Fruit fly (Drosophila melanogaster) S2 (cell line): ENCODE measurements around the gene grn.
A peak's percentile ranks its signal among the peaks of the same experiment; 100 is the strongest.

Experiments used
- CG8478 ChIP-seq: fragments of >200 bp; optimal IDR thresholded peaks from 2 replicates; lab custom pipeline; 2018
- CTCF ChIP-seq, 2 experiments: fragments of >200 bp; optimal IDR thresholded peaks; 2 replicates each; lab custom pipeline; 2018

grn gene

DNA sequence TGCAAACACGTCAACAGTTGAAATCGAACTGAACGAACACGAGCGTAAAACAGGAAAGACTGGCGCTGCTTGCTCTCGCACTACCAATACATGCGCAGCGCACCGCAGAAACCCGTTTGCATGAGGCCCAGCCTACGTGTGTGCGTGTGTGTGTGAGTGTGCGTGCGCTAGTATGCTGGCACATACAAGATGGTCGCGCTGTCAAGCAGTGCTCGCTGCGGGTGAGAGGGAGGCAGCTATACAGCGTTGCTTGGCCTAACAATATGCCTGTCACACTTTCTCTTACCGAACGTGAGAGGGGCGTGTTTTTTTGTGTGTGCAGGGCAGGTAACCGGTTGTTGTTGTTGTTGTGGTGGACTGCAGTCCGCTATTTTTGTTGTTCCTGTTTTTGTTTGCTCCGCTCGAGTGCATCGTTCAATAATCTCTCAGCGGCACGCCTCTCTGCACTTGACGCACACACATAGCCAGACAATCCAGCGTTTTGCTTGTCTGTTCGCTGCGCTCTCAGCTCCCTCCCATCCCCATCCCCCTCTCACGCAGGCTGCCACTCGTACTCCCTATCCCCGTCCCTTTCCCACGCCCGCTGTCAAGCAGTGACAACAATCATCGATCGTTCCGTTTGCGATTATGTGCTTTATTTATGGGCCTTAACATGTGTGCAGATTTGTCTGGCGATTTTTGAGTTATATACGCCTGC is at the start of gene grn:
Gene grn (minus strand): TSS at position 33 of the 697 bp plus-strand sequence.
- TF ChIP-seq CG8478 (lab: Kevin White, UChicago) (peak; percentile 12), CTCF (optimal IDR thresholded peaks at IDR 0.05; lab: Kevin White, UChicago) (peak; percentile 20 to 65)

DNA sequence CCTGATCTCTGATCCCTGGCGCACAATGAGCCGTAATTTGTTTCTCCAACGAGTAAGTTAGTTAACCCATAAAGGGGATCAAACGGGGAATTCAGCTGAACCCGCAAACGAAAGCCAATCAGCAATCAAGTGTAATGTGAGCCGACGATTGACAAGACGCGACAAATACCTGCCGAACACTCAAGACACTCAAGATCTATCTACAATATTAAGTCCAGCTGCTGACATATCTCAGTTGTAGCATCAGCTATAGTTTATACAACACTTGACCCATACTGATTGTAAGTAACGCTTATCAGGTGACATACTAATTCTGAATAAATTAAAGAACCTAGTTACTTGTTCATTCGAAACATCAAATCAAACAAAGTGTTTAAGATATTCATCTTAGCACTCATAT is 46.1 kb upstream of the grn start:
- no peak for TF ChIP-seq CTCF (optimal IDR thresholded peaks at IDR 0.05; lab: Kevin White, UChicago)
- TF ChIP-seq CG8478 (lab: Kevin White, UChicago), result no peak

DNA sequence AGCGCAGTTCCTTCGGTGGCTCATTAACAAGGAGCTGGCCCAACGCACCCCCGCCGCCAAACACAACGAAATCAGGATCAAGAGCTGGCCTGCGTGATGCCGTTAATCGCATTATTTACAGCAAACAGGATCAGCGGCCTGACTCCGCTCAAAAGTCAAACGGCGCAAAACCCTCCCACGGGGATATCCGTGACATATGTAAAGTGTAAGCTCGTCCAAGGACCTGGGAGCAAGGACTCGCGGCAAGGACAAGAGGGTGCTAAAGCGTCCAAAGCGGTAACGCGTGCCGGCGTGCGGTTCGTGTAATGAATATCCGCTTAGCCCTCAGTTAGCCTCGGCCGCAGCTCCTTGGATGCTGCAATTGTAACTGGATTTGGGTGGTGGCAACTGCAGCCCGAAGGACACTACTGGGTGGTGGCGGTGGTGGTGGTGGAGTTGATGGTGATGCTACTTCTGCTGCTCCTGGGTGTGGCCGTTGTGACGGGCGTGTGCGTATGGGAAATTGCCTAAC is 44.3 kb upstream of the grn start:
- TF ChIP-seq CTCF (optimal IDR thresholded peaks at IDR 0.05; lab: Kevin White, UChicago) (no peak), CG8478 (lab: Kevin White, UChicago) (no peak)

DNA sequence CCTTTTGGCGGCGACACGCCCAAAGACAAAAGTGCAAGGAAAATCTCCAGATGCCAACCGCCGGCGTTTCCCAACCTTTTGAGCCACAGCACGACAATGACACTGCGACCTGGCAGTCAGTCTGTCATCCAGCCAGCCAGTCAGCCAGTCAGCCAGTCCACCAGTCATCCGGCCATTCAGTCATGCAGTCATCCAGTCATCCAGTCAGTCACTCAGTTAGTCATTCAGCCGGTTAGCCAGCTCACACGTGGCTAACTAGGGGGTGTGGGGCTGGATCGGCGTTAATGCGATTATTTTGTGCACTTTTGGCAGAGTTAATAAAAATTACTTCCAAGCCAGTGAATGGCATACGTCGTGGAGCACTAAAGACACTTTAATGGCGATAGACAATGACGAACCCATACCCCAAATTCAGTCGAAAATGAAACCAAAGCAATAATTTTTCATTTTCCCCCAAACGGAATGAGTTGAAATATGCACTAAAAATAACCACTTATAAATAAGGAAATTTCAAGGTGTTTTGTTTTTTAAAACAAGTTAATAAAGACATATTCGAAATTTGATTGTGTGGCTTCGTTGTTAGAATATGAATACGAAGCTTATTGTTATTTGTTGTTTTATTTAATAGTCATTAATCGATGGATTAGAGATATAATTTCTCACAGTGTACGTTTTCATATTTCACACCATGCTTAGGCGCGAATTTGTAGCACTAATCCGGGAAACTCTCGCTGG is 43.6 kb upstream of the grn start:
- TF ChIP-seq CTCF (optimal IDR thresholded peaks at IDR 0.05; lab: Kevin White, UChicago) (no peak), CG8478 (lab: Kevin White, UChicago) (no peak)

DNA sequence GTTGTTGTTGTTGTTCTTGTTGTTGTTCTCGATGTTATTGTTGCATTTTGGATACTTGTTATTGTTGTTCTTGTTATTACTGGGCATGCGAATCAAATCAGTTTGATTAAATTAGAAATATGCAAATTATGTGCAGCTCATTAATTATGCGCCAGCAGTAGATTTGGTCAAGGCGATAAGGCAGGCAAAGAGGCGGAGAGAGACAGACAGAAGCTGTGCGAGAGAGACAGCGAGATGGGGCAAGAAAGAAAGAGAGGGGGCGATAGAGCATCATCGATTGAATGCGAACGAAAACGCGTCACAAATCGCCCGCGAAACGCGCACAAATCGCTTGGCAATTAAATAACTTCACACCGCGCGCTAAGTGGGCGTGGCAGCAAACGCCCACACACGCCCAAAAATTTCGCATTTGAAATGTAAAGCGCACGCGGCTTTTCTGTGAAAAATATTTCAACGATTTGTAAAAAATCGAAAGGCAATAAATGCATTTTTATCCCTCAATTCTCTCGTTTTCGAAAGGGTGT is 41.9 kb upstream of the grn start:
- TF ChIP-seq CTCF (optimal IDR thresholded peaks at IDR 0.05; lab: Kevin White, UChicago) (no peak), CG8478 (lab: Kevin White, UChicago) (no peak)

DNA sequence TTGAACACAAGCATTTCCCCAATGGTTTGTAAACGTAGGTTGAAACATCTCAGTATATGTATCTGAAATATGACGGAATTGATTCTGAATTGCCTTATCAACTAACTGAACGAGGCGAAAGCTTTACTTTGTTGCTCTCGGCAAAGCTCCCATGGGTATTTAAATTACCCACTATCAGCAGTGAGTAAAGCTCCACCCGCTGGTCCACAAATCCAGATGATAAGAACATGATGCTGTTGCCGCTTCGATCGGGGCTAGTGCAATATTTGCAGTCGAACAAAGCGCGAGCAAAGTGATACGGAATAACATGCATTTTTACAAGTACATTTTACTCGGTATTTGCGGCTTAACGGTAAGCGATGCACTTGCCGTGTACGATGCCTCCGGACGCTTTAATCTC is 38.6 kb upstream of the grn start, which contains the start of gene CG18249:
Gene CG18249 (plus strand): TSS at position 256 of the 400 bp plus-strand sequence.
- TF ChIP-seq CTCF (optimal IDR thresholded peaks at IDR 0.05; lab: Kevin White, UChicago), result no peak
- TF ChIP-seq CG8478 (lab: Kevin White, UChicago), result no peak

DNA sequence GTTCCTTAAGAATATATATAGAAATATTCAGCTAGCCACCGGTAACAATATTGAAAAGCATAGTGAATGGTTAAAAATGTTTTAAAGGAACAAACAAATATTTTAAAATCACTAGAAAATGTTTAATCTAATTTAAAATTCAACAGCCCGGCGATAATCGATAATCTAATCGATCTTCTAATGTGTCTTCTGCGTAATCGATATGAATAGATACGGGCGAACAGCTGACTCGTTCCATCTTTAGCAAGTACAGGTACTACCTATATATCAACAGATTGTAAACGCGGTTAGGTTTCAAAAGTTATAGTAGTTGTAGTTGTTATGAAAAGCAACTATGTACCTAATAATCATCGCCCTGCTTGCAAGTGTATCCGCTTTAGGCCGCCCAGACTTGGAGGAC is 36.5 kb upstream of the grn start, which contains the start of gene CG7800:
Gene CG7800 (plus strand): TSS at position 231 of the 400 bp plus-strand sequence.
- TF ChIP-seq CG8478 (lab: Kevin White, UChicago) (no peak), CTCF (optimal IDR thresholded peaks at IDR 0.05; lab: Kevin White, UChicago) (no peak)

DNA sequence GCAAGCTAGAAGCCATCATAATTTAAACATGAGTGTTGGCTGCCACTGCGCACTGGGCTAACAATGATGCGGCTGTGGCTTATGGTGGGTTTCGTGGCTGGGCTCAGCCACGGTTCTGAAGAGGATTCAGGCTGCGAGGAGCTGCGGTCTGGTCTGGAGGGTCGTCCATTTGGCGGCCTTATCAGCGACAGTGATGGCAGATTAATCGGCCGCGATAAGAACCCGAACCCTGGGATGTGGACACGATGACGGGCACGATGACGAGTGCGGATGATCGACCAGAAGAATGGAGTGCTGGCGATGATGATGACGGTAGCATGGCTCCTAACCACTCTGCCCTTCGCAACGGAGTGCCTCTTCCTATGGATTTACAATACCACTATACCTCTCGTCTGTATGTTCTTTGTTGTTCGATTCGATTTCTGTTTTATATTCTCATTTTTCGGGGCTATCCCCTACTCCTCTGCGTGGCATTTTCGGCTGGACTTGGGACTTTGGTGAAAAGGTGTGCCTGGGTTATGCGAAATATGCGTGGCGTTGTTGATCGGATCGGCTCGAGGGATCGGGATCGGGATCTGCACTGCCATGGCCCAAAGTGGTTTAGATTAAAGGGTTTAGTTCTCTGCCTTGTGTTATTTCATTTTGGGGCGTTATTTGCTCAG is 34.4 kb upstream of the grn start:
- TF ChIP-seq CG8478 (lab: Kevin White, UChicago), result no peak
- no peak for TF ChIP-seq CTCF (optimal IDR thresholded peaks at IDR 0.05; lab: Kevin White, UChicago)

DNA sequence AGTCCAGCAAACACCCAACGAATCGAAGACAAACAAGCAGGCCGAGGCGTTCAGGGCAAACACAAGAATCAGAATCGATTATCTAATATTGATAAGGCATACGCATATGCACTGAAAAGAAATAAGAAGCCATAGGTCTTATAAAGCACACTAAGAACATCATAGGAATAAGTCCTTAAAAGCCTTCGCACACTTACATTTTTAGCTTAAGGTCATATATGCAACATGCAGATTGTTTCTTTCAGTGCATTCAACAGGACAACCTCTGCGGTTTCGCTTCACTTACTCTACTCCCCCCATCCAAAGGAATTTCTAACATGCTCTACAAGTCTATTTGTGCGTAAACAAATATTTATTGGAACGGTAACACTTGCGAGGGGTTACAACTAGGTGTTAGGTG is 31.4 kb upstream of the grn start:
- TF ChIP-seq CG8478 (lab: Kevin White, UChicago) (no peak), CTCF (optimal IDR thresholded peaks at IDR 0.05; lab: Kevin White, UChicago) (no peak)

DNA sequence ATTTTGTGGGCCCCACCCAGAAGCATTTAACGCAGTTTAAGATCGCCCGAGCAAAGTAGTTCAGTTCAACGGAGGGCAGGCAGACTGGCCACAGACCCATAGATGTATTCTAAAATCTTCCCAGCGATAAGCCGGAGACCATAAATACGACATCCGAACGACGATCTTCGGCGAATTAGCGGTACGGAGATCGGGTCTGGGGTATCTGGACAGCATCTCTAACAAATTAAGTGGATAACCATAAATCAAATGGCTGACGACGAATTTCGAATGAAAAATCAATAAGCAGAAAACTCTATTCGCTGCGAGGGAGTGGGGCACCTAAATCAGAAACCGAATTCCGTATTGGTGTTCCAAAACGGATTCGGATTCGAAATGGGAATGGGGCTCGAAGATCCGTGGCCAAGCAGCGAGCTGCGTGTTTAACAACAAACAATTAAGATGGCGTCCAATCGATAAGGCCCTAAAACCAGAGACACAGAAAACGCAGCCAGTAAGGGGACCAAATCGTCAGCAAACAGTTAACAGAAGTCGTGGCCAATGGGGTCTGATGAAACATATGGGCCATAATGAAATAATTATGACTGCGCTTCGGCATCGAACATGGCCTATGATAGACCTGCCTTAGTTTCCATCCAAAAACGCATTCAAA is 29.7 kb upstream of the grn start:
- TF ChIP-seq CG8478 (lab: Kevin White, UChicago) (no peak), CTCF (optimal IDR thresholded peaks at IDR 0.05; lab: Kevin White, UChicago) (no peak)

DNA sequence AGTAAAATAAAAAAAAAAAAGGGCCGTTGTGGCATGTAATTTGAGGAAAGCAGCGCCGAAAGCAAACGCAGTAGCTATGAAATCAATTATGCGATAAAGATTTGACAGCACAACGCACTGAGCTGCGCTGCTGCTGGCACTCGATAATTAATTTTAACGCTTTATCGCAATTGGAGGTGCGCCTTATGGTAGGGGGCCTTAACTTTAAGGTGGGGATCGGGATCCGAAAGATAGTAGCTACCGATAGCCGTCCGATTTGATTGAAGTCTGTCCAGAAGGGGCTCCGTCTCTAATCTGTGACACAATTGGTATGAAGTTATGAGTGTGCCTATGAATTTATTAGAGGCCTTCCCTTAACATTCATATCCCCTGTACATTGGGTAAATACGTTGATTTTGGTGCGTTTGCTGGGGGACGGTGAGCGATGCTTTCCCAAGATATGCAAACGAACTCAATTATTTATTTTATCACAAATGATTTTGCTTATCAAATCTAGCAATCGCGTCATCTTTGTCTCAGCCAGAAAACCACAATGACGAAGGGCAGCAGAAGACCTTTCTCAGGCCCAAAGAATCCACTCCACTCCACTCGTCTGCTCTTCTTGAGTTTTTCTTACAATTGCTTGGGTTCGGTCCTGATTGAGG is 27.3 kb upstream of the grn start:
- no peak for TF ChIP-seq CG8478 (lab: Kevin White, UChicago)
- no peak for TF ChIP-seq CTCF (optimal IDR thresholded peaks at IDR 0.05; lab: Kevin White, UChicago)

DNA sequence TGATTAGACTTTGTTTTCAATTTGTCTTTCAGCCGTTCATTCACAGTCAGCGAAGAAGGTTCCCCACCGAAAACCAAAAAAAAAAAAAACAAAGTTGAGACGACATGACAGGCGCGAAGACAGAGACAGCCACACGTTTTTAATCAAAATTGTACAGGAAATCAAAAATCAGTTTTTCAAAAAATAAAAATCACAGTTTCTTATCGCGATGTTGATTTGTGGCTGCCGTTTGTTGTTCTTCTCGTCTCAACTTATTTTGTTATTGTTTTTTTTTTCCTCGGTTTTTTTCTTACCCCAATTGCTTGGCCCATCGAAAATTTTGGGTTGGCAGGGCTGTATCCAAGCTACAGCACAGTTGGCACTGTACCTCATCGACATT is 26.0 kb upstream of the grn start:
- TF ChIP-seq CG8478 (lab: Kevin White, UChicago), result no peak
- no peak for TF ChIP-seq CTCF (optimal IDR thresholded peaks at IDR 0.05; lab: Kevin White, UChicago)

DNA sequence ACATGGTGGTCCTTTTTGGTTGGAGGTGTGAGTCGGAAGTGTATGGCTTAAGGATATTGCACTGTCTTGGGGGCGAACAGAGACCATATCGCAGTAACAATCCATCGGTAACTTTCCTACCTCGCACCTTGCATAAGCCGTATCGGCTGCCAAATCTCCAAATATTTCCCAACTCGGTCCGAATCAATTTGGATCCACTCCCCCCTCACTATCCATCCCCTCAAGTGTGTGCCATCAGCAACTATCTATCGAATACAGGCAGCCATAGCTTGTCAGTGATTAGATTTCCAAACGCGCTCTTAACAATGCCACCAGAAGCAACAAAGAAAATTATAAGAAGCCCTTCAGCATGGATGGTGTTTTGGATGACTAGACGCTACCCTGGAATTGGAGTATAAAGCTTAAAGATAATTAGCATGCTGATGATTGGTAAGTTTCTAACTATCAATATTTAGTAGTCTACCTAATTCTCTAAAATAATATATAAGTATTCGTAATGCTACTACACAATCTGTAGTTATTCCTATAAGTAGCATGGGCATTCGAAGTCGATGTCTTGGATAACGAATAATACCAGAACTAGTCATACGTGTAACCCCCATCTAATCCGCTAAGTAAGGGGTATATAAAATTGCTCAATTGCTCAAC is 25.5 kb upstream of the grn start:
- TF ChIP-seq CG8478 (lab: Kevin White, UChicago) (no peak), CTCF (optimal IDR thresholded peaks at IDR 0.05; lab: Kevin White, UChicago) (no peak)
